Fruit fly (Drosophila melanogaster) whole organism, embryonic: ENCODE results near the gene CG2652.

ENCODE experiments used
- Awh ChIP-seq: fragments of 200-800 bp; sonication (Bioruptor generic); IDR thresholded peaks from 2 replicates; pipeline ENCODE4, ENCODE4 v1.3.6; 2022; ENCODE audit warnings: missing biosample characterization, missing genetic modification characterization
- Bteb2 ChIP-seq: fragments of 200-800 bp; sonication (Bioruptor generic); optimal IDR thresholded peaks from 2 replicates; lab custom pipeline; 2016; ENCODE audit warnings: missing biosample characterization, missing genetic modification characterization
- CG13894 ChIP-seq: fragments of 200-800 bp; sonication (Bioruptor generic); optimal IDR thresholded peaks from 3 replicates; lab custom pipeline; 2018; ENCODE audit warnings: missing biosample characterization, mild to moderate bottlenecking, missing genetic modification characterization, moderate library complexity
- CG16863 ChIP-seq: fragments of 200-800 bp; sonication (Bioruptor generic); optimal IDR thresholded peaks from 3 replicates; lab custom pipeline; 2016; ENCODE audit warnings: missing biosample characterization, missing genetic modification characterization
- CG17361 ChIP-seq: fragments of 200-800 bp; sonication (Bioruptor generic); IDR thresholded peaks from 3 replicates; pipeline ENCODE4 v1.3.6; 2022; ENCODE audit warnings: missing biosample characterization, missing genetic modification characterization
- CG17912 ChIP-seq: fragments of 200-800 bp; sonication (Bioruptor generic); optimal IDR thresholded peaks from 2 replicates; lab custom pipeline; 2018; ENCODE audit warnings: missing biosample characterization, mild to moderate bottlenecking, missing genetic modification characterization
- CG18599 ChIP-seq: fragments of 200-800 bp; sonication (Bioruptor generic); optimal IDR thresholded peaks from 3 replicates; lab custom pipeline; 2017; ENCODE audit warnings: missing biosample characterization, missing genetic modification characterization, mild to moderate bottlenecking, moderate library complexity, missing genetic modification reagents
- CG2875 ChIP-seq: fragments of 200-800 bp; sonication (Bioruptor generic); optimal IDR thresholded peaks from 2 replicates; lab custom pipeline; 2017; ENCODE audit warnings: missing biosample characterization, mild to moderate bottlenecking, missing genetic modification characterization, missing genetic modification reagents
- CG32767 ChIP-seq: fragments of 200-800 bp; sonication (Bioruptor generic); IDR thresholded peaks from 2 replicates; pipeline ENCODE4 v1.3.6; 2022; ENCODE audit warnings: missing biosample characterization, missing genetic modification characterization
- CG4328 ChIP-seq: fragments of 200-800 bp; sonication (Bioruptor generic); optimal IDR thresholded peaks from 3 replicates; lab custom pipeline; 2017; ENCODE audit warnings: missing biosample characterization, missing genetic modification reagents, missing genetic modification characterization
- CG4424 ChIP-seq: fragments of 200-800 bp; sonication (Bioruptor generic); optimal IDR thresholded peaks from 3 replicates; lab custom pipeline; 2016; ENCODE audit warnings: missing biosample characterization, missing genetic modification characterization
- CG6175 ChIP-seq: fragments of 200-800 bp; sonication (Bioruptor generic); IDR thresholded peaks from 3 replicates; pipeline ENCODE4 v1.3.6; 2022; ENCODE audit warnings: missing biosample characterization, missing genetic modification characterization
- CG6689 ChIP-seq: fragments of 200-800 bp; sonication (Bioruptor generic); IDR thresholded peaks from 2 replicates; pipeline ENCODE4 v1.3.6; 2022; ENCODE audit warnings: missing biosample characterization, missing genetic modification characterization
- CG6765 ChIP-seq: fragments of 200-800 bp; sonication (Bioruptor generic); optimal IDR thresholded peaks from 3 replicates; lab custom pipeline; 2017; ENCODE audit warnings: missing biosample characterization, mild to moderate bottlenecking, missing genetic modification characterization
- CG7271 ChIP-seq: fragments of 200-800 bp; sonication (Bioruptor generic); optimal IDR thresholded peaks from 2 replicates; lab custom pipeline; 2018; ENCODE audit warnings: missing biosample characterization, mild to moderate bottlenecking, missing genetic modification characterization, moderate library complexity
- CG7963 ChIP-seq: fragments of 200-800 bp; sonication (Bioruptor generic); IDR thresholded peaks from 3 replicates; pipeline ENCODE4 v1.3.6; 2022; ENCODE audit warnings: missing biosample characterization, missing genetic modification characterization; ENCODE audit not compliant: partially characterized antibody
- CG8281 ChIP-seq: fragments of 200-800 bp; sonication (Bioruptor generic); optimal IDR thresholded peaks from 2 replicates; lab custom pipeline; 2018; ENCODE audit warnings: missing biosample characterization, mild to moderate bottlenecking, missing genetic modification characterization, moderate library complexity
- CG8924 ChIP-seq: fragments of 200-800 bp; optimal IDR thresholded peaks from 3 replicates; lab custom pipeline; 2019; ENCODE audit warnings: missing biosample characterization, mild to moderate bottlenecking, missing genetic modification characterization, moderate library complexity
- CoRest ChIP-seq: fragments of 200-800 bp; sonication (Bioruptor generic); optimal IDR thresholded peaks from 3 replicates; lab custom pipeline; 2018; ENCODE audit warnings: missing biosample characterization, mild to moderate bottlenecking, missing genetic modification characterization, moderate library complexity
- D ChIP-seq, 2 experiments: fragments of 200-800 bp in 1 of 2; fragments of >200 bp in 1 of 2; sonication (Bioruptor generic) in 1 of 2; optimal IDR thresholded peaks; 2 replicates in 1 of 2; 3 replicates in 1 of 2; lab custom pipeline; 2017; ENCODE audit warnings: mild to moderate bottlenecking in 1 of 2, missing biosample characterization in 1 of 2, missing genetic modification characterization in 1 of 2, missing genetic modification reagents in 1 of 2
- D19A ChIP-seq: fragments of 200-800 bp; optimal IDR thresholded peaks from 3 replicates; lab custom pipeline; 2019; ENCODE audit warnings: missing biosample characterization, mild to moderate bottlenecking, missing genetic modification characterization, moderate library complexity
- D19B ChIP-seq: fragments of 200-800 bp; sonication (Bioruptor generic); optimal IDR thresholded peaks from 2 replicates; lab custom pipeline; 2017; ENCODE audit warnings: missing biosample characterization, mild to moderate bottlenecking, missing genetic modification characterization
- Dfd ChIP-seq, 2 experiments: fragments of >200 bp; optimal IDR thresholded peaks; 2 replicates each; lab custom pipeline; 2017; ENCODE audit warnings: missing biosample characterization in 2 of 2, missing genetic modification characterization in 2 of 2
- Fer2 ChIP-seq: fragments of 200-800 bp; sonication (Bioruptor generic); optimal IDR thresholded peaks from 2 replicates; lab custom pipeline; 2018; ENCODE audit warnings: missing biosample characterization, mild to moderate bottlenecking, missing genetic modification characterization, moderate library complexity
- HLH3B ChIP-seq: fragments of 200-800 bp; sonication (Bioruptor generic); IDR thresholded peaks from 2 replicates; pipeline ENCODE4 v1.3.6; 2022; ENCODE audit warnings: missing biosample characterization, missing genetic modification characterization
- HLHmδ ChIP-seq: fragments of 200-800 bp; sonication (Bioruptor generic); optimal IDR thresholded peaks from 2 replicates; lab custom pipeline; 2018; ENCODE audit warnings: missing biosample characterization, mild to moderate bottlenecking, missing genetic modification characterization, moderate library complexity
- Hsf ChIP-seq: fragments of 200-800 bp; sonication (Bioruptor generic); optimal IDR thresholded peaks from 3 replicates; lab custom pipeline; 2016; ENCODE audit warnings: missing biosample characterization, missing genetic modification characterization
- Meics ChIP-seq: fragments of 200-800 bp; sonication (Bioruptor generic); optimal IDR thresholded peaks from 2 replicates; lab custom pipeline; 2017; ENCODE audit warnings: missing biosample characterization, mild to moderate bottlenecking, missing genetic modification characterization
- Oaz ChIP-seq: fragments of 200-800 bp; sonication (Bioruptor generic); IDR thresholded peaks from 2 replicates; pipeline ENCODE4 v1.3.6; 2022; ENCODE audit warnings: missing biosample characterization, missing genetic modification characterization
- Rfx ChIP-seq: fragments of 200-800 bp; sonication (Bioruptor generic); IDR thresholded peaks from 2 replicates; pipeline ENCODE4 v1.3.6; 2022; ENCODE audit warnings: missing biosample characterization, missing genetic modification characterization
- Rx ChIP-seq: fragments of 200-800 bp; sonication (Bioruptor generic); IDR thresholded peaks from 2 replicates; pipeline ENCODE4 v1.3.6; 2022; ENCODE audit warnings: missing biosample characterization, missing genetic modification characterization
- Ssrp ChIP-seq: fragments of 200-800 bp; sonication (Bioruptor generic); optimal IDR thresholded peaks from 2 replicates; lab custom pipeline; 2018; ENCODE audit warnings: missing biosample characterization, mild to moderate bottlenecking, missing genetic modification characterization, moderate library complexity
- bowl ChIP-seq: fragments of 200-800 bp; sonication (Bioruptor generic); IDR thresholded peaks from 2 replicates; pipeline ENCODE4 v1.3.6; 2022; ENCODE audit warnings: missing biosample characterization, missing genetic modification characterization
- cg ChIP-seq: fragments of 200-800 bp; sonication (Bioruptor generic); optimal IDR thresholded peaks from 3 replicates; lab custom pipeline; 2019; ENCODE audit warnings: missing biosample characterization, mild to moderate bottlenecking, missing genetic modification characterization, moderate library complexity
- esg ChIP-seq: fragments of 200-800 bp; sonication (Bioruptor generic); conservative IDR thresholded peaks from 2 replicates; pipeline ENCODE4 v1.3.6; 2022; ENCODE audit warnings: missing biosample characterization, missing genetic modification characterization
- exex ChIP-seq: fragments of 200-800 bp; sonication (Bioruptor generic); optimal IDR thresholded peaks from 4 replicates; lab custom pipeline; 2018; ENCODE audit warnings: missing biosample characterization, mild to moderate bottlenecking, missing genetic modification characterization, moderate library complexity
- gcm2 ChIP-seq: fragments of 200-800 bp; sonication (Bioruptor generic); optimal IDR thresholded peaks from 2 replicates; lab custom pipeline; 2016; ENCODE audit warnings: missing biosample characterization, missing genetic modification characterization
- gfzf ChIP-seq: fragments of 200-800 bp; sonication (Bioruptor generic); optimal IDR thresholded peaks from 2 replicates; lab custom pipeline; 2016; ENCODE audit warnings: missing biosample characterization, mild to moderate bottlenecking, missing genetic modification characterization, moderate library complexity
- gt ChIP-seq: fragments of 200-800 bp; sonication (Bioruptor generic); IDR thresholded peaks from 2 replicates; pipeline ENCODE4 v1.3.6; 2022; ENCODE audit warnings: missing biosample characterization, missing genetic modification characterization
- hb ChIP-seq: fragments of 200-800 bp; sonication (Bioruptor generic); IDR thresholded peaks from 3 replicates; pipeline ENCODE4 v1.3.6; 2022; ENCODE audit warnings: missing biosample characterization, missing genetic modification characterization; ENCODE audit not compliant: partially characterized antibody
- inv ChIP-seq: fragments of 200-800 bp; sonication (Bioruptor generic); IDR thresholded peaks from 2 replicates; pipeline ENCODE4 v1.3.6; 2022; ENCODE audit warnings: missing biosample characterization, missing genetic modification characterization; ENCODE audit not compliant: partially characterized antibody
- jumu ChIP-seq: fragments of 200-800 bp; sonication (Bioruptor generic); optimal IDR thresholded peaks from 3 replicates; lab custom pipeline; 2016; ENCODE audit warnings: missing biosample characterization, missing genetic modification characterization
- klu ChIP-seq: fragments of 200-800 bp; sonication (Bioruptor generic); IDR thresholded peaks from 2 replicates; pipeline ENCODE4 v1.3.6; 2022; ENCODE audit warnings: missing biosample characterization, missing genetic modification characterization
- nau ChIP-seq: fragments of 200-800 bp; sonication (Bioruptor generic); optimal IDR thresholded peaks from 3 replicates; lab custom pipeline; 2017; ENCODE audit warnings: missing biosample characterization, mild to moderate bottlenecking, missing genetic modification characterization, missing genetic modification reagents
- schlank ChIP-seq: fragments of 200-800 bp; sonication (Bioruptor generic); optimal IDR thresholded peaks from 2 replicates; lab custom pipeline; 2018; ENCODE audit warnings: missing biosample characterization, mild to moderate bottlenecking, missing genetic modification characterization
- sd ChIP-seq: fragments of 200-800 bp; sonication (Bioruptor generic); optimal IDR thresholded peaks from 3 replicates; lab custom pipeline; 2018; ENCODE audit warnings: missing biosample characterization, mild to moderate bottlenecking, missing genetic modification characterization, moderate library complexity
- tll ChIP-seq, 2 experiments: fragments of 200-800 bp in 1 of 2; fragments of >200 bp in 1 of 2; sonication (Bioruptor generic) in 1 of 2; optimal IDR thresholded peaks; 2 replicates each; lab custom pipeline; 2017 to 2019; ENCODE audit warnings: missing biosample characterization in 2 of 2, missing genetic modification characterization in 2 of 2, mild to moderate bottlenecking in 1 of 2, moderate library complexity in 1 of 2
- tna ChIP-seq: fragments of 200-800 bp; sonication (Bioruptor generic); IDR thresholded peaks from 2 replicates; pipeline ENCODE4 v1.3.6; 2022; ENCODE audit warnings: missing biosample characterization, missing genetic modification characterization; ENCODE audit not compliant: partially characterized antibody
- usp ChIP-seq: fragments of >200 bp; optimal IDR thresholded peaks from 2 replicates; lab custom pipeline; 2017; ENCODE audit warnings: missing biosample characterization, missing genetic modification characterization

CG2652 gene

DNA sequence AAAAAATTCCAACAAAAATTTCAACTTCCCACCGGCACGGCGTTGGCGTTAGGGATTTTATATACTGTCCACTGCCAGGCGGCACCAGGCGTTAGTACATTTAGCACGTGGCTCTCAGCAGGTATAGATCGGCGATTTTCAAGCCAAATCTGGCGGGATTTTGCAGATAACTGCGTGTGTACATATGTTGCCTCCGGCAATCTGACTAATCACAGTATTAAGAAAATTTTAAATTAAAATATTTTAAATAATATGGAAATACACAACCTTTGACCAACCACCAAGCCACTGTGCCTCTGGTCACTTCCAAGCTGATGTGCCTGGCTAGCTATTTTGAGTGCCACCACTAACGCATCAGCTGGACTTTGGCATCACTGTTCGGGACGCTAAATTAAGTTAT is 49.4 kb upstream of the CG2652 start, which contains the start of the genes ttm50 and CG2712 (continued):
- TF ChIP-seq gt = no peak
- peak; percentile 51; the same call in 1 of the 2 replicates for TF ChIP-seq Oaz
- no peak for TF ChIP-seq CG6765 (GFP tag; lab: Kevin White, UChicago)
- TF ChIP-seq CG4424 = peak; percentile 63
- TF ChIP-seq gfzf (GFP tag; lab: Kevin White, UChicago) = peak; percentile 74
- no peak for TF ChIP-seq gcm2
- peak; percentile 27 for TF ChIP-seq CG8281
- TF ChIP-seq CG18599 (GFP tag; lab: Kevin White, UChicago) = no peak
- no peak for TF ChIP-seq CG7271
- TF ChIP-seq CG17361 (GFP tag; lab: Robert Waterston, UW) = no peak; the same call in none of the 3 replicates
- no peak for TF ChIP-seq CG13894 (tag; lab: Kevin White, UChicago)
- TF ChIP-seq HLHmδ (GFP tag; lab: Kevin White, UChicago) = no peak
- no peak for TF ChIP-seq tna (GFP tag; lab: Robert Waterston, UW)
- no peak for TF ChIP-seq CG7963
- TF ChIP-seq nau (GFP tag; lab: Kevin White, UChicago) = no peak
- no peak for TF ChIP-seq sd (tag; lab: Kevin White, UChicago)
- TF ChIP-seq esg = peak; percentile 25; the same call in 1 of the 2 replicates
- no peak for TF ChIP-seq CG17912 (GFP tag; lab: Kevin White, UChicago)
- peak; percentile 54 for TF ChIP-seq Ssrp (tag; lab: Kevin White, UChicago)
- TF ChIP-seq HLH3B (GFP tag; lab: Robert Waterston, UW) = peak; percentile 15; the same call in 1 of the 2 replicates
- TF ChIP-seq exex = no peak
- no peak for TF ChIP-seq jumu
- TF ChIP-seq Rfx (GFP tag; lab: Robert Waterston, UW) = peak; percentile 71
- TF ChIP-seq CG16863 = no peak
- peak; percentile 67 for TF ChIP-seq CG6689
- TF ChIP-seq Rx (GFP tag; lab: Robert Waterston, UW) = 0 out of 2 replicates have a peak, but pooled peaks have one; percentile 20
- peak; percentile 27 for TF ChIP-seq Fer2 (tag; lab: Kevin White, UChicago)
- no peak for TF ChIP-seq Dfd (GFP tag; optimal IDR thresholded peaks at IDR 0.05; lab: Kevin White, UChicago)
- TF ChIP-seq CG8924 (tag; lab: Kevin White, UChicago) = peak; percentile 74
- TF ChIP-seq CG4328 = peak; percentile 31
- TF ChIP-seq bowl = no peak
- no peak for TF ChIP-seq inv (GFP tag; lab: Robert Waterston, UW)
- peak; percentile 82 for TF ChIP-seq CoRest (tag; lab: Kevin White, UChicago)
- no peak for TF ChIP-seq D19A
- TF ChIP-seq usp = no peak
- peak; percentile 68 for TF ChIP-seq Meics (GFP tag; lab: Kevin White, UChicago)
- TF ChIP-seq schlank = no peak
- no peak for TF ChIP-seq cg
- no peak for TF ChIP-seq CG6175 (GFP tag; lab: Robert Waterston, UW)
- TF ChIP-seq D (optimal IDR thresholded peaks at IDR 0.05; lab: Kevin White, UChicago) = no peak
- no peak for TF ChIP-seq D (GFP tag; optimal IDR thresholded peaks at IDR 0.05; lab: Kevin White, UChicago)
- no peak for TF ChIP-seq Bteb2 (GFP tag; lab: Kevin White, UChicago)
- no peak for TF ChIP-seq CG32767 (GFP tag; lab: Robert Waterston, UW)
- TF ChIP-seq Hsf (GFP tag; lab: Kevin White, UChicago) = no peak
- TF ChIP-seq D19B (GFP tag; lab: Kevin White, UChicago) = no peak
- TF ChIP-seq Awh (GFP tag; lab: Robert Waterston, UW) = no peak
- TF ChIP-seq CG2875 (GFP tag; lab: Kevin White, UChicago) = no peak
- 0 out of 2 replicates have a peak, but pooled peaks have one; percentile 9 for TF ChIP-seq klu (GFP tag; lab: Robert Waterston, UW)
- TF ChIP-seq hb (GFP tag; lab: Robert Waterston, UW) = no peak
- peak in 1 of 2 experiments; percentile 4 for TF ChIP-seq tll (GFP tag; optimal IDR thresholded peaks at IDR 0.05; lab: Kevin White, UChicago)
